Fruit fly (Drosophila melanogaster) whole organism, embryonic: ENCODE data around the gene CG17855.

Experiments
- Abd-B ChIP-seq: fragments of 200-800 bp; sonication (Bioruptor generic); optimal IDR thresholded peaks from 2 replicates; lab custom pipeline; 2018; ENCODE audit warnings: missing biosample characterization, mild to moderate bottlenecking, missing genetic modification characterization, moderate library complexity
- CG1024 ChIP-seq: fragments of 200-800 bp; sonication (Bioruptor generic); IDR thresholded peaks from 2 replicates; pipeline ENCODE4 v1.3.6; 2022; ENCODE audit warnings: missing biosample characterization, missing genetic modification characterization
- CG11085 ChIP-seq: fragments of 200-800 bp; sonication (Bioruptor generic); IDR thresholded peaks from 2 replicates; pipeline ENCODE4 v1.3.6; 2022; ENCODE audit warnings: missing biosample characterization, missing genetic modification characterization
- CG11504 ChIP-seq: fragments of 200-800 bp; sonication (Bioruptor generic); optimal IDR thresholded peaks from 3 replicates; lab custom pipeline; 2019; ENCODE audit warnings: missing biosample characterization, mild to moderate bottlenecking, missing genetic modification characterization, moderate library complexity
- CG11723 ChIP-seq: fragments of 200-800 bp; sonication (Bioruptor generic); optimal IDR thresholded peaks from 2 replicates; lab custom pipeline; 2017; ENCODE audit warnings: missing biosample characterization, mild to moderate bottlenecking, missing genetic modification characterization
- CG13296 ChIP-seq: fragments of 200-800 bp; sonication (Bioruptor generic); optimal IDR thresholded peaks from 3 replicates; lab custom pipeline; 2018; ENCODE audit warnings: missing biosample characterization, mild to moderate bottlenecking, missing genetic modification characterization
- CG13424 ChIP-seq: fragments of 200-800 bp; sonication (Bioruptor generic); optimal IDR thresholded peaks from 2 replicates; lab custom pipeline; 2019; ENCODE audit warnings: missing biosample characterization, mild to moderate bottlenecking, missing genetic modification characterization, moderate library complexity
- CG14860 ChIP-seq: fragments of 200-800 bp; sonication (Bioruptor generic); IDR thresholded peaks from 3 replicates; pipeline ENCODE4 v1.3.6; 2022; ENCODE audit warnings: missing biosample characterization, missing genetic modification characterization; ENCODE audit not compliant: partially characterized antibody
- CG17385 ChIP-seq: fragments of 200-800 bp; sonication (Bioruptor generic); optimal IDR thresholded peaks from 3 replicates; lab custom pipeline; 2018; ENCODE audit warnings: missing biosample characterization, mild to moderate bottlenecking, missing genetic modification characterization
- CG18262 ChIP-seq: fragments of 200-800 bp; optimal IDR thresholded peaks from 3 replicates; lab custom pipeline; 2019; ENCODE audit warnings: missing biosample characterization, mild to moderate bottlenecking, missing genetic modification characterization, moderate library complexity
- CG18476 ChIP-seq: fragments of 200-800 bp; sonication (Bioruptor generic); optimal IDR thresholded peaks from 2 replicates; lab custom pipeline; 2016; ENCODE audit warnings: missing biosample characterization, mild to moderate bottlenecking, missing genetic modification characterization
- CG30403 ChIP-seq: fragments of 200-800 bp; sonication (Bioruptor generic); optimal IDR thresholded peaks from 3 replicates; lab custom pipeline; 2016; ENCODE audit warnings: missing biosample characterization, missing genetic modification characterization
- CG3065 ChIP-seq: fragments of 200-800 bp; sonication (Bioruptor generic); optimal IDR thresholded peaks from 2 replicates; lab custom pipeline; 2016; ENCODE audit warnings: missing biosample characterization, missing genetic modification characterization
- CG32767 ChIP-seq: fragments of 200-800 bp; sonication (Bioruptor generic); IDR thresholded peaks from 2 replicates; pipeline ENCODE4 v1.3.6; 2022; ENCODE audit warnings: missing biosample characterization, missing genetic modification characterization
- CG3281 ChIP-seq: fragments of 200-800 bp; sonication (Bioruptor generic); optimal IDR thresholded peaks from 3 replicates; lab custom pipeline; 2017; ENCODE audit warnings: missing biosample characterization, mild to moderate bottlenecking, missing genetic modification characterization
- CG34422 ChIP-seq: fragments of 200-800 bp; sonication (Bioruptor generic); IDR thresholded peaks from 3 replicates; pipeline ENCODE4 v1.3.6; 2022; ENCODE audit warnings: missing biosample characterization, missing genetic modification characterization
- CG4360 ChIP-seq: fragments of 200-800 bp; sonication (Bioruptor generic); IDR thresholded peaks from 2 replicates; pipeline ENCODE4 v1.3.6; 2022; ENCODE audit warnings: missing biosample characterization, missing genetic modification characterization
- CG5180 ChIP-seq: fragments of 200-800 bp; sonication (Bioruptor generic); optimal IDR thresholded peaks from 3 replicates; lab custom pipeline; 2017; ENCODE audit warnings: missing biosample characterization, missing genetic modification characterization, mild to moderate bottlenecking, moderate library complexity, missing genetic modification reagents
- CG5953 ChIP-seq: fragments of 200-800 bp; sonication (Bioruptor generic); IDR thresholded peaks from 2 replicates; pipeline ENCODE4 v1.3.6; 2022; ENCODE audit warnings: missing biosample characterization, missing genetic modification characterization
- CG8089 ChIP-seq: fragments of 200-800 bp; sonication (Bioruptor generic); optimal IDR thresholded peaks from 3 replicates; lab custom pipeline; 2016; ENCODE audit warnings: missing biosample characterization, missing genetic modification characterization
- CG8281 ChIP-seq: fragments of 200-800 bp; sonication (Bioruptor generic); optimal IDR thresholded peaks from 2 replicates; lab custom pipeline; 2018; ENCODE audit warnings: missing biosample characterization, mild to moderate bottlenecking, missing genetic modification characterization, moderate library complexity
- CG9817 ChIP-seq: fragments of 200-800 bp; sonication (Bioruptor generic); optimal IDR thresholded peaks from 2 replicates; lab custom pipeline; 2018; ENCODE audit warnings: missing biosample characterization, mild to moderate bottlenecking, missing genetic modification characterization, moderate library complexity
- CTCF ChIP-seq: fragments of 200-800 bp; sonication (Bioruptor generic); optimal IDR thresholded peaks from 2 replicates; lab custom pipeline; 2017; ENCODE audit warnings: missing biosample characterization, mild to moderate bottlenecking, missing genetic modification characterization, moderate library complexity
- Fer1 ChIP-seq: fragments of 200-800 bp; sonication (Bioruptor generic); optimal IDR thresholded peaks from 2 replicates; lab custom pipeline; 2017; ENCODE audit warnings: missing biosample characterization, mild to moderate bottlenecking, missing genetic modification characterization
- H2.0 ChIP-seq: fragments of 200-800 bp; sonication (Bioruptor generic); IDR thresholded peaks from 2 replicates; pipeline ENCODE4 v1.3.6; 2022; ENCODE audit warnings: missing biosample characterization, missing genetic modification characterization
- HLH4C ChIP-seq: fragments of 200-800 bp; sonication (Bioruptor generic); IDR thresholded peaks from 3 replicates; pipeline ENCODE4 v1.3.6; 2022; ENCODE audit warnings: missing biosample characterization, missing genetic modification characterization; ENCODE audit not compliant: partially characterized antibody
- Lim3 ChIP-seq: fragments of 200-800 bp; sonication (Bioruptor generic); IDR thresholded peaks from 2 replicates; pipeline ENCODE4 v1.3.6; 2022; ENCODE audit warnings: missing biosample characterization, missing genetic modification characterization
- Med ChIP-seq: fragments of 200-800 bp; sonication (Bioruptor generic); peaks from one replicate; lab custom pipeline; 2016; ENCODE audit warnings: missing biosample characterization, missing genetic modification characterization, mild to moderate bottlenecking, inconsistent platforms, moderate library complexity
- NFAT ChIP-seq: fragments of 200-800 bp; sonication (Bioruptor generic); IDR thresholded peaks from 2 replicates; pipeline ENCODE4 v1.3.6; 2022; ENCODE audit warnings: missing biosample characterization, missing genetic modification characterization
- Pdp1 ChIP-seq, 2 experiments: fragments of 200-800 bp; sonication (Bioruptor generic); optimal IDR thresholded peaks; 3 replicates each; lab custom pipeline; 2016; ENCODE audit warnings: missing biosample characterization in 2 of 2, missing genetic modification characterization in 2 of 2, mild to moderate bottlenecking in 1 of 2, moderate library complexity in 1 of 2
- Ravus ChIP-seq: fragments of 200-800 bp; sonication (Bioruptor generic); IDR thresholded peaks from 2 replicates; pipeline ENCODE4 v1.3.6; 2022; ENCODE audit warnings: missing biosample characterization, missing genetic modification characterization
- Scr ChIP-seq: fragments of 200-800 bp; sonication (Bioruptor generic); IDR thresholded peaks from 2 replicates; pipeline ENCODE4 v1.3.6; 2022; ENCODE audit warnings: missing biosample characterization, missing genetic modification characterization; ENCODE audit not compliant: partially characterized antibody
- Stat92E ChIP-seq, 3 experiments: fragments of >200 bp in 2 of 3; fragments of 200-800 bp in 1 of 3; sonication (Bioruptor generic) in 1 of 3; optimal IDR thresholded peaks; 2 replicates each; lab custom pipeline; 2017 to 2019; ENCODE audit warnings: missing biosample characterization in 3 of 3, missing genetic modification characterization in 3 of 3, mild to moderate bottlenecking in 1 of 3, moderate library complexity in 1 of 3
- YL-1 ChIP-seq: fragments of 200-800 bp; sonication (Bioruptor generic); optimal IDR thresholded peaks from 3 replicates; lab custom pipeline; 2017; ENCODE audit warnings: missing biosample characterization, mild to moderate bottlenecking, missing genetic modification characterization
- abd-A ChIP-seq: fragments of 200-800 bp; sonication (Bioruptor generic); optimal IDR thresholded peaks from 3 replicates; lab custom pipeline; 2019; ENCODE audit warnings: missing biosample characterization, mild to moderate bottlenecking, missing genetic modification characterization, moderate library complexity
- az2 ChIP-seq: fragments of 200-800 bp; sonication (Bioruptor generic); optimal IDR thresholded peaks from 3 replicates; lab custom pipeline; 2016; ENCODE audit warnings: missing biosample characterization, missing genetic modification characterization
- corto ChIP-seq: fragments of 200-800 bp; sonication (Bioruptor generic); optimal IDR thresholded peaks from 2 replicates; lab custom pipeline; 2016; ENCODE audit warnings: missing biosample characterization, mild to moderate bottlenecking, missing genetic modification characterization, moderate library complexity
- croc ChIP-seq: fragments of 200-800 bp; sonication (Bioruptor generic); conservative IDR thresholded peaks from 3 replicates; pipeline ENCODE4 v1.3.6; 2022; ENCODE audit warnings: missing biosample characterization, missing genetic modification characterization
- eve ChIP-seq, 2 experiments: fragments of >200 bp; optimal IDR thresholded peaks; 2 replicates each; lab custom pipeline; 2017; ENCODE audit warnings: missing biosample characterization in 2 of 2, missing genetic modification characterization in 2 of 2
- exex ChIP-seq: fragments of 200-800 bp; sonication (Bioruptor generic); optimal IDR thresholded peaks from 4 replicates; lab custom pipeline; 2018; ENCODE audit warnings: missing biosample characterization, mild to moderate bottlenecking, missing genetic modification characterization, moderate library complexity
- fu2 ChIP-seq: fragments of 200-800 bp; sonication (Bioruptor generic); optimal IDR thresholded peaks from 2 replicates; lab custom pipeline; 2016; ENCODE audit warnings: missing biosample characterization, missing genetic modification characterization
- gem ChIP-seq: fragments of 200-800 bp; sonication (Bioruptor generic); optimal IDR thresholded peaks from 2 replicates; lab custom pipeline; 2019; ENCODE audit warnings: missing biosample characterization, mild to moderate bottlenecking, missing genetic modification characterization, moderate library complexity
- ham ChIP-seq: fragments of 200-800 bp; sonication (Bioruptor generic); IDR thresholded peaks from 2 replicates; pipeline ENCODE4 v1.3.6; 2022; ENCODE audit warnings: missing biosample characterization, missing genetic modification characterization
- jumu ChIP-seq: fragments of 200-800 bp; sonication (Bioruptor generic); optimal IDR thresholded peaks from 3 replicates; lab custom pipeline; 2016; ENCODE audit warnings: missing biosample characterization, missing genetic modification characterization
- nerfin-1 ChIP-seq: fragments of 200-800 bp; sonication (Bioruptor generic); optimal IDR thresholded peaks from 3 replicates; lab custom pipeline; 2019; ENCODE audit warnings: missing biosample characterization, mild to moderate bottlenecking, missing genetic modification characterization, moderate library complexity
- slbo ChIP-seq: fragments of 200-800 bp; sonication (Bioruptor generic); IDR thresholded peaks from 2 replicates; pipeline ENCODE4 v1.3.6; 2022; ENCODE audit warnings: missing biosample characterization, missing genetic modification characterization
- tll ChIP-seq, 2 experiments: fragments of 200-800 bp in 1 of 2; fragments of >200 bp in 1 of 2; sonication (Bioruptor generic) in 1 of 2; optimal IDR thresholded peaks; 2 replicates each; lab custom pipeline; 2017 to 2019; ENCODE audit warnings: missing biosample characterization in 2 of 2, missing genetic modification characterization in 2 of 2, mild to moderate bottlenecking in 1 of 2, moderate library complexity in 1 of 2
- vfl ChIP-seq: fragments of 200-800 bp; sonication (Bioruptor generic); optimal IDR thresholded peaks from 2 replicates; lab custom pipeline; 2016; ENCODE audit warnings: missing biosample characterization, missing genetic modification characterization
- wek ChIP-seq: fragments of 200-800 bp; sonication (Bioruptor generic); optimal IDR thresholded peaks from 3 replicates; lab custom pipeline; 2018; ENCODE audit warnings: missing biosample characterization, mild to moderate bottlenecking, missing genetic modification characterization, moderate library complexity
- z ChIP-seq: fragments of 200-800 bp; sonication (Bioruptor generic); IDR thresholded peaks from 3 replicates; pipeline ENCODE4 v1.3.6; 2022; ENCODE audit warnings: missing biosample characterization, missing genetic modification characterization

Gene CG17855

dm6 chr2L:9495870-9496269 lies 44.5 kb upstream of the CG17855 start:
- TF ChIP-seq Med (GFP tag; lab: Kevin White, UChicago) = no peak
- TF ChIP-seq CG18262 = no peak
- peak; percentile 3 for TF ChIP-seq nerfin-1
- TF ChIP-seq CG14860 (GFP tag; lab: Robert Waterston, UW) = no peak
- no peak for TF ChIP-seq YL-1
- peak in 1 of 2 experiments; percentile 7 for TF ChIP-seq Pdp1 (GFP tag; optimal IDR thresholded peaks at IDR 0.05; lab: Kevin White, UChicago)
- peak; percentile 74 for TF ChIP-seq CG4360 (GFP tag; lab: Robert Waterston, UW)
- TF ChIP-seq CG11085 (GFP tag; lab: Robert Waterston, UW) = no peak
- TF ChIP-seq CG11723 (GFP tag; lab: Kevin White, UChicago) = no peak
- TF ChIP-seq HLH4C (GFP tag; lab: Robert Waterston, UW) = no peak
- no peak for TF ChIP-seq Fer1
- no peak for TF ChIP-seq CG1024 (GFP tag; lab: Robert Waterston, UW)
- no peak for TF ChIP-seq croc (GFP tag; lab: Robert Waterston, UW)
- no peak for TF ChIP-seq z (GFP tag; lab: Robert Waterston, UW)
- peak in 1 of 3 experiments; percentile 4 for TF ChIP-seq Stat92E (GFP tag; optimal IDR thresholded peaks at IDR 0.05; lab: Kevin White, UChicago)
- TF ChIP-seq exex (tag; lab: Kevin White, UChicago) = no peak
- no peak for TF ChIP-seq CG5953 (GFP tag; lab: Robert Waterston, UW)
- TF ChIP-seq ham (GFP tag; lab: Robert Waterston, UW) = no peak
- no peak for TF ChIP-seq Scr (GFP tag; lab: Robert Waterston, UW)
- no peak for TF ChIP-seq vfl (GFP tag; lab: Kevin White, UChicago)
- TF ChIP-seq eve (GFP tag; optimal IDR thresholded peaks at IDR 0.05; lab: Kevin White, UChicago) = peak in 1 of 2 experiments; percentile 49
- no peak for TF ChIP-seq jumu (GFP tag; lab: Kevin White, UChicago)
- no peak for TF ChIP-seq Lim3
- TF ChIP-seq CG3281 (GFP tag; lab: Kevin White, UChicago) = no peak
- no peak for TF ChIP-seq NFAT (GFP tag; lab: Robert Waterston, UW)
- no peak for TF ChIP-seq CG30403 (GFP tag; lab: Kevin White, UChicago)
- no peak for TF ChIP-seq CG5180 (GFP tag; lab: Kevin White, UChicago)
- TF ChIP-seq gem = no peak
- no peak for TF ChIP-seq CTCF
- TF ChIP-seq CG11504 (tag; lab: Kevin White, UChicago) = peak; percentile 79
- TF ChIP-seq fu2 (GFP tag; lab: Kevin White, UChicago) = no peak
- TF ChIP-seq CG13424 = no peak
- no peak for TF ChIP-seq abd-A (tag; lab: Kevin White, UChicago)
- no peak for TF ChIP-seq CG9817 (tag; lab: Kevin White, UChicago)

- TF ChIP-seq corto (GFP tag; lab: Kevin White, UChicago) (peak; percentile 27), CG13296 (GFP tag; lab: Kevin White, UChicago) (no peak), CG17385 (GFP tag; lab: Kevin White, UChicago) (peak; percentile 2), tll (GFP tag; optimal IDR thresholded peaks at IDR 0.05; lab: Kevin White, UChicago) (peak in 1 of 2 experiments; percentile 74), CG32767 (no peak), CG34422 (GFP tag; lab: Robert Waterston, UW) (0 out of 3 replicates have a peak, but pooled peaks have one; percentile 35), az2 (GFP tag; lab: Kevin White, UChicago) (peak; percentile 28), Abd-B (GFP tag; lab: Kevin White, UChicago) (no peak), wek (no peak), Ravus (GFP tag; lab: Robert Waterston, UW) (no peak), CG3065 (GFP tag; lab: Kevin White, UChicago) (peak; percentile 46), CG8089 (GFP tag; lab: Kevin White, UChicago) (no peak), CG8281 (tag; lab: Kevin White, UChicago) (no peak), H2.0 (GFP tag; lab: Robert Waterston, UW) (peak; percentile 38; the same call in 1 of the 2 replicates), CG18476 (GFP tag; lab: Kevin White, UChicago) (peak; percentile 10), slbo (GFP tag; lab: Robert Waterston, UW) (0 out of 2 replicates have a peak, but pooled peaks have one; percentile 11)
Observed at dm6 chr2L:9496378-9497284, 43.7 kb upstream of the CG17855 start.
